Worm (Caenorhabditis elegans) whole organism, late embryonic: ENCODE data around the gene Y69E1A.4.

Source experiments
- ceh-22 ChIP-seq: sonication (generic microtip); optimal IDR thresholded peaks from 2 replicates; lab custom pipeline; 2017; ENCODE audit warnings: missing biosample characterization, missing genetic modification characterization
- ceh-34 ChIP-seq: sonication (generic microtip); optimal IDR thresholded peaks from 2 replicates; lab custom pipeline; 2016; ENCODE audit warnings: mild to moderate bottlenecking, missing genetic modification characterization, missing compliant biosample characterization
- ceh-45 ChIP-seq: fragments of 200-800 bp; sonication (Bioruptor generic); IDR thresholded peaks from 2 replicates; pipeline ENCODE4 v1.3.6; 2022; ENCODE audit warnings: missing genetic modification reagents, missing genetic modification characterization, missing compliant biosample characterization
- elt-2 ChIP-seq: sonication (generic microtip); optimal IDR thresholded peaks from 2 replicates; lab custom pipeline; 2016; ENCODE audit warnings: missing genetic modification reagents, missing genetic modification characterization, missing compliant biosample characterization
- nhr-11 ChIP-seq: fragments of 150-350 bp; optimal IDR thresholded peaks from 2 replicates; lab custom pipeline; 2014; ENCODE audit warnings: missing biosample characterization, missing genetic modification characterization
- pat-9 ChIP-seq: fragments of 200-800 bp; sonication (Bioruptor generic); optimal IDR thresholded peaks from 2 replicates; lab custom pipeline; 2018; ENCODE audit warnings: mild to moderate bottlenecking, missing genetic modification characterization, moderate library complexity, missing compliant biosample characterization
- pha-4 ChIP-seq: fragments of 150-350 bp; optimal IDR thresholded peaks from 2 replicates; lab custom pipeline; 2018; ENCODE audit warnings: missing biosample characterization, missing genetic modification reagents, missing genetic modification characterization
- pqm-1 ChIP-seq: sonication (generic microtip); optimal IDR thresholded peaks from 2 replicates; lab custom pipeline; 2016; ENCODE audit warnings: missing genetic modification characterization, missing compliant biosample characterization
- rnt-1 ChIP-seq: sonication (generic microtip); optimal IDR thresholded peaks from 2 replicates; lab custom pipeline; 2016; ENCODE audit warnings: missing genetic modification characterization, missing compliant biosample characterization
- sox-2 ChIP-seq: fragments of 200-800 bp; sonication (Bioruptor generic); IDR thresholded peaks from 2 replicates; pipeline ENCODE4 v1.3.6; 2022; ENCODE audit warnings: missing genetic modification reagents, missing genetic modification characterization, missing compliant biosample characterization

- TF ChIP-seq ceh-34 (no peak), pqm-1 (tag; lab: Kevin White, UChicago) (no peak), sox-2 (GFP tag; lab: Robert Waterston, UW) (no peak), pha-4 (tag; lab: Kevin White, UChicago) (no peak), elt-2 (tag; lab: Kevin White, UChicago) (no peak), ceh-22 (tag; lab: Kevin White, UChicago) (no peak), ceh-45 (no peak), rnt-1 (tag; lab: Kevin White, UChicago) (no peak), nhr-11 (tag; lab: Kevin White, UChicago) (no peak), pat-9 (tag; lab: Kevin White, UChicago) (no peak)
Observed at ce11 chrIV:10951997-10952396, 3.1 kb upstream of the Y69E1A.4 start, which contains the start of gene Y69E1A.3.
